Worm (Caenorhabditis elegans) whole organism, L2 larva: ENCODE measurements around the gene pat-4.

Experiments
- C34F6.9 ChIP-seq: fragments of 150-350 bp; optimal IDR thresholded peaks from 2 replicates; lab custom pipeline; 2014; ENCODE audit warnings: missing biosample characterization, missing genetic modification characterization
- F13H6.1 ChIP-seq: sonication (generic microtip); optimal IDR thresholded peaks from 2 replicates; lab custom pipeline; 2016; ENCODE audit warnings: missing genetic modification characterization, missing compliant biosample characterization
- Y55F3AM.14 ChIP-seq: fragments of 200-800 bp; sonication (Bioruptor generic); optimal IDR thresholded peaks from 2 replicates; lab custom pipeline; 2018; ENCODE audit warnings: mild to moderate bottlenecking, missing genetic modification characterization, missing compliant biosample characterization
- ZK546.5 ChIP-seq: sonication (generic microtip); optimal IDR thresholded peaks from 2 replicates; lab custom pipeline; 2017; ENCODE audit warnings: missing biosample characterization, missing genetic modification characterization
- alr-1 ChIP-seq: fragments of 150-350 bp; optimal IDR thresholded peaks from 2 replicates; lab custom pipeline; 2014; ENCODE audit warnings: missing biosample characterization, missing genetic modification characterization
- aly-2 ChIP-seq: fragments of 150-350 bp; optimal IDR thresholded peaks from 2 replicates; lab custom pipeline; 2014; ENCODE audit warnings: missing biosample characterization, missing genetic modification characterization
- ama-1 ChIP-seq: fragments of 150-350 bp; optimal IDR thresholded peaks from 2 replicates; lab custom pipeline; 2018; ENCODE audit warnings: inconsistent platforms
- blmp-1 ChIP-seq: sonication (generic microtip); optimal IDR thresholded peaks from 2 replicates; lab custom pipeline; 2017; ENCODE audit warnings: missing genetic modification characterization, mild to moderate bottlenecking, missing compliant biosample characterization, antibody characterized with exemption, moderate library complexity; ENCODE audit not compliant: insufficient read depth
- ceh-82 ChIP-seq: fragments of 150-350 bp; optimal IDR thresholded peaks from 2 replicates; lab custom pipeline; 2014; ENCODE audit warnings: missing biosample characterization, missing genetic modification characterization
- egl-27 ChIP-seq: sonication (generic microtip); optimal IDR thresholded peaks from 3 replicates; lab custom pipeline; 2017; ENCODE audit warnings: missing biosample characterization, missing genetic modification reagents, missing genetic modification characterization
- elt-1 ChIP-seq: fragments of 150-350 bp; optimal IDR thresholded peaks from 2 replicates; lab custom pipeline; 2014; ENCODE audit warnings: missing biosample characterization, missing genetic modification characterization
- elt-3 ChIP-seq: sonication (generic microtip); optimal IDR thresholded peaks from 2 replicates; lab custom pipeline; 2017; ENCODE audit warnings: missing biosample characterization, missing genetic modification characterization
- fos-1 ChIP-seq: fragments of 150-350 bp; optimal IDR thresholded peaks from 2 replicates; lab custom pipeline; 2014; ENCODE audit warnings: missing biosample characterization, missing genetic modification characterization
- gmeb-1 ChIP-seq: fragments of 150-350 bp; optimal IDR thresholded peaks from 2 replicates; lab custom pipeline; 2014; ENCODE audit warnings: missing biosample characterization, missing genetic modification characterization
- lin-11 ChIP-seq: fragments of 150-350 bp; sonication (generic microtip); optimal IDR thresholded peaks from 2 replicates; lab custom pipeline; 2014; ENCODE audit warnings: missing biosample characterization, missing genetic modification characterization, inconsistent platforms, mixed read lengths
- lin-13 ChIP-seq: fragments of 150-350 bp; optimal IDR thresholded peaks from 2 replicates; lab custom pipeline; 2014; ENCODE audit warnings: missing biosample characterization, missing genetic modification reagents, missing genetic modification characterization
- lsy-2 ChIP-seq, 2 experiments: fragments of 150-350 bp in 1 of 2; sonication (generic microtip) in 1 of 2; optimal IDR thresholded peaks; 2 replicates each; lab custom pipeline; 2014 to 2017; ENCODE audit warnings: missing biosample characterization in 2 of 2, missing genetic modification characterization in 2 of 2
- mab-5 ChIP-seq: fragments of 150-350 bp; optimal IDR thresholded peaks from 2 replicates; lab custom pipeline; 2014; ENCODE audit warnings: missing biosample characterization, missing genetic modification characterization
- mbf-1 ChIP-seq: sonication (generic microtip); optimal IDR thresholded peaks from 2 replicates; lab custom pipeline; 2017; ENCODE audit warnings: missing biosample characterization, missing genetic modification characterization
- nhr-10 ChIP-seq: sonication (generic microtip); optimal IDR thresholded peaks from 2 replicates; lab custom pipeline; 2017; ENCODE audit warnings: missing biosample characterization, missing genetic modification characterization
- nhr-11 ChIP-seq: fragments of 150-350 bp; optimal IDR thresholded peaks from 2 replicates; lab custom pipeline; 2014; ENCODE audit warnings: missing biosample characterization, missing genetic modification characterization
- nhr-129 ChIP-seq: fragments of 150-350 bp; optimal IDR thresholded peaks from 2 replicates; lab custom pipeline; 2014; ENCODE audit warnings: missing biosample characterization, missing genetic modification characterization
- nhr-21 ChIP-seq: fragments of 150-350 bp; optimal IDR thresholded peaks from 2 replicates; lab custom pipeline; 2014; ENCODE audit warnings: missing biosample characterization, missing genetic modification characterization
- nhr-23 ChIP-seq: fragments of 150-350 bp; optimal IDR thresholded peaks from 2 replicates; lab custom pipeline; 2014; ENCODE audit warnings: missing biosample characterization, missing genetic modification reagents, missing genetic modification characterization
- nhr-237 ChIP-seq: fragments of 150-350 bp; optimal IDR thresholded peaks from 2 replicates; lab custom pipeline; 2014; ENCODE audit warnings: missing biosample characterization, missing genetic modification characterization
- nhr-25 ChIP-seq: fragments of 150-350 bp; sonication (generic microtip); optimal IDR thresholded peaks from 3 replicates; lab custom pipeline; 2014; ENCODE audit warnings: missing biosample characterization, missing genetic modification characterization
- nhr-6 ChIP-seq: fragments of 150-350 bp; optimal IDR thresholded peaks from 2 replicates; lab custom pipeline; 2014; ENCODE audit warnings: missing biosample characterization, missing genetic modification characterization
- nhr-77 ChIP-seq: fragments of 150-350 bp; optimal IDR thresholded peaks from 2 replicates; lab custom pipeline; 2014; ENCODE audit warnings: missing biosample characterization, missing genetic modification characterization
- sem-4 ChIP-seq: fragments of 150-350 bp; optimal IDR thresholded peaks from 2 replicates; lab custom pipeline; 2014; ENCODE audit warnings: missing biosample characterization, missing genetic modification reagents, missing genetic modification characterization
- skn-1 ChIP-seq: sonication (generic microtip); optimal IDR thresholded peaks from 2 replicates; lab custom pipeline; 2017; ENCODE audit warnings: missing biosample characterization, missing genetic modification characterization
- sma-3 ChIP-seq: sonication (generic microtip); optimal IDR thresholded peaks from 2 replicates; lab custom pipeline; 2016; ENCODE audit warnings: missing genetic modification reagents, missing genetic modification characterization, missing compliant biosample characterization
- sma-9 ChIP-seq, 2 experiments: fragments of 150-350 bp in 1 of 2; sonication (generic microtip) in 1 of 2; optimal IDR thresholded peaks; 2 replicates each; lab custom pipeline; 2014 to 2016; ENCODE audit warnings: missing genetic modification characterization in 2 of 2, mild to moderate bottlenecking in 1 of 2, missing biosample characterization in 1 of 2, missing compliant biosample characterization in 1 of 2, missing genetic modification reagents in 1 of 2, moderate library complexity in 1 of 2
- snpc-4 ChIP-seq: fragments of 150-350 bp; optimal IDR thresholded peaks from 2 replicates; lab custom pipeline; 2014; ENCODE audit warnings: missing biosample characterization, missing genetic modification characterization
- unc-39 ChIP-seq: fragments of 150-350 bp; optimal IDR thresholded peaks from 2 replicates; lab custom pipeline; 2014; ENCODE audit warnings: missing biosample characterization, missing genetic modification characterization
- unc-55 ChIP-seq: fragments of 150-350 bp; sonication (generic microtip); optimal IDR thresholded peaks from 3 replicates; lab custom pipeline; 2014; ENCODE audit warnings: missing biosample characterization, missing genetic modification reagents, missing genetic modification characterization
- ztf-11 ChIP-seq: sonication (generic microtip); optimal IDR thresholded peaks from 2 replicates; lab custom pipeline; 2017; ENCODE audit warnings: missing biosample characterization, missing genetic modification characterization
- ztf-4 ChIP-seq: fragments of 150-350 bp; optimal IDR thresholded peaks from 2 replicates; lab custom pipeline; 2014; ENCODE audit warnings: missing biosample characterization, missing genetic modification characterization

The pat-4 gene

ce11 chrIII:67025-67424 is 27.6 kb downstream of the pat-4 start (continued):
- TF ChIP-seq aly-2 (tag; lab: Kevin White, UChicago), result no peak
- no peak for TF ChIP-seq unc-39
- TF ChIP-seq ama-1 (lab: Kevin White, UChicago), result peak; percentile 80
- peak; percentile 52 for TF ChIP-seq C34F6.9 (tag; lab: Kevin White, UChicago)
- peak; percentile 37 for TF ChIP-seq sma-9 (GFP tag; optimal IDR thresholded peaks at IDR 0.05; lab: Kevin White, UChicago)
- TF ChIP-seq sma-9 (tag; optimal IDR thresholded peaks at IDR 0.05; lab: Kevin White, UChicago), result no peak
- no peak for TF ChIP-seq nhr-23 (tag; lab: Kevin White, UChicago)
- TF ChIP-seq mab-5, result no peak
- no peak for TF ChIP-seq nhr-6 (tag; lab: Kevin White, UChicago)
- TF ChIP-seq alr-1, result no peak
- TF ChIP-seq fos-1 (tag; lab: Kevin White, UChicago), result no peak
- TF ChIP-seq nhr-11 (tag; lab: Kevin White, UChicago), result no peak
- peak; percentile 23 for TF ChIP-seq Y55F3AM.14 (GFP tag; lab: Kevin White, UChicago)
- no peak for TF ChIP-seq elt-3 (tag; lab: Kevin White, UChicago)
- no peak for TF ChIP-seq ceh-82 (tag; lab: Kevin White, UChicago)
- TF ChIP-seq nhr-129 (tag; lab: Kevin White, UChicago), result peak; percentile 74
- TF ChIP-seq unc-55 (GFP tag; lab: Kevin White, UChicago), result peak; percentile 45
- TF ChIP-seq nhr-10, result no peak
- TF ChIP-seq, all 48 proteins: peak for 11

- TF ChIP-seq blmp-1 (no peak), ama-1 (lab: Kevin White, UChicago) (peak; percentile 17)
- TF ChIP-seq, all 48 proteins: peak for 1
Observed at ce11 chrIII:66160-66559, 28.4 kb downstream of the pat-4 start, which contains the start of gene pck-1. Gene pck-1, minus strand, starts transcription at chrIII:66260.

DNA sequence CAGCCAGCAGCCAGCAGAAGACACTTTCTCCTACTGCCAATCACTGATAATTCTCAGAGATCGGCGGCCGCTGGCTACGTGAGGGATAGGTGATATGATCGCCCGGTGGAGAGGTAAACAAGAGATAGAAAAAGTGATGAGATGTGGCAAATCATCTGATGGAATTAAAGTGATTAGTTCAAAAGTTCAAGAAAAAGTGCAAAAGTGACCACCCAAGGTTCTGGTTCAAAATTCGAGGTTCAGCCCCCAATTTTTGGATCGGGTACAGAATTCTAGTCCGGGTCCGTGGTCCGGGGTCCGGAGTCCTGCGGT is 29.0 kb downstream of the pat-4 start:
- TF ChIP-seq fos-1 (tag; lab: Kevin White, UChicago), result no peak
- TF ChIP-seq skn-1 (tag; lab: Kevin White, UChicago), result no peak
- TF ChIP-seq gmeb-1 (tag; lab: Kevin White, UChicago), result no peak
- no peak for TF ChIP-seq nhr-6 (tag; lab: Kevin White, UChicago)
- no peak for TF ChIP-seq sem-4 (tag; lab: Kevin White, UChicago)
- TF ChIP-seq ztf-4 (tag; lab: Kevin White, UChicago), result no peak
- no peak for TF ChIP-seq sma-3 (GFP tag; lab: Kevin White, UChicago)
- TF ChIP-seq C34F6.9 (tag; lab: Kevin White, UChicago), result peak; percentile 15
- no peak for TF ChIP-seq lin-13 (GFP tag; lab: Kevin White, UChicago)
- peak; percentile 44 for TF ChIP-seq sma-9 (GFP tag; optimal IDR thresholded peaks at IDR 0.05; lab: Kevin White, UChicago)
- TF ChIP-seq sma-9 (tag; optimal IDR thresholded peaks at IDR 0.05; lab: Kevin White, UChicago), result no peak
- TF ChIP-seq unc-39, result no peak
- TF ChIP-seq egl-27 (tag; lab: Kevin White, UChicago), result no peak
- TF ChIP-seq nhr-11 (tag; lab: Kevin White, UChicago), result no peak
- TF ChIP-seq ama-1 (lab: Kevin White, UChicago), result no peak
- no peak for TF ChIP-seq ZK546.5
- peak; percentile 63 for TF ChIP-seq nhr-129 (tag; lab: Kevin White, UChicago)
- TF ChIP-seq nhr-77 (tag; lab: Kevin White, UChicago), result no peak
- no peak for TF ChIP-seq ceh-82 (tag; lab: Kevin White, UChicago)
- TF ChIP-seq F13H6.1 (tag; lab: Kevin White, UChicago), result peak; percentile 54
- TF ChIP-seq lsy-2 (tag; optimal IDR thresholded peaks at IDR 0.05; lab: Kevin White, UChicago), result no peak
- no peak for TF ChIP-seq elt-1
- TF ChIP-seq alr-1, result no peak
- no peak for TF ChIP-seq nhr-21 (tag; lab: Kevin White, UChicago)
- no peak for TF ChIP-seq nhr-237 (tag; lab: Kevin White, UChicago)
- TF ChIP-seq nhr-25 (tag; lab: Kevin White, UChicago), result no peak
- peak; percentile 9 for TF ChIP-seq lin-11 (tag; lab: Kevin White, UChicago)

- TF ChIP-seq elt-1 (no peak), skn-1 (tag; lab: Kevin White, UChicago) (no peak), lin-11 (tag; lab: Kevin White, UChicago) (peak; percentile 9), mbf-1 (tag; lab: Kevin White, UChicago) (no peak), ama-1 (lab: Kevin White, UChicago) (no peak), nhr-10 (no peak), F13H6.1 (tag; lab: Kevin White, UChicago) (no peak), elt-3 (tag; lab: Kevin White, UChicago) (no peak), lsy-2 (tag; optimal IDR thresholded peaks at IDR 0.05; lab: Kevin White, UChicago) (peak in 1 of 2 experiments; percentile 29), ztf-11 (tag; lab: Kevin White, UChicago) (no peak), ztf-4 (tag; lab: Kevin White, UChicago) (no peak), snpc-4 (no peak)
Observed at ce11 chrIII:64747-65625, 29.6 kb downstream of the pat-4 start.
